Fruit fly (Drosophila melanogaster): Measurements from ENCODE around the gene Zip102B.

- no peak for TF ChIP-seq psq (optimal IDR thresholded peaks at IDR 0.05)
- TF ChIP-seq ttk (optimal IDR thresholded peaks at IDR 0.05): no peak
- no peak for TF ChIP-seq Sin3A (optimal IDR thresholded peaks at IDR 0.05)
- no peak for TF ChIP-seq h (optimal IDR thresholded peaks at IDR 0.05)
- no peak for TF ChIP-seq insv (optimal IDR thresholded peaks at IDR 0.05)
- no peak for TF ChIP-seq Myc (optimal IDR thresholded peaks at IDR 0.05)
Observed at dm6 chr4:332268-332667, 18.4 kb upstream of the Zip102B start.

Data from Kc167 (cell line).